Worm (Caenorhabditis elegans): ENCODE measurements around the gene C40H1.3.

DNA sequence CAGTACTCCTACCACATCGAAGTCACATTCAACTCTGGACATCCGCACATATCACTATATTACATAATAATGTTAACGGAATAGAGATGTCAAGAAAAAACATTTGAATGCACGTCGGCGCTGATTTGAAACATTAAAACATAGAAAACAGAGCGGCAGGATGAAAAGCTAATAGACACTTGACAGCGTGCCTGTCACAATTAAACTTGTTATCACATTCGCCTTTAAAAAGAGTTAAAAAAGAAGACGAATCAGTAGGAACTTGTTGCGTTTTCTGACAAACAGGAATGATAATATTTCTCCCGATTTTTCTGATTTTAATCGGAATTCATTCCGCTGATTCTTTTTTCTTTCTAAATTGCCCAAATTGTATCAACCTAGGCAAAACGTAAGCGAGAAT is 11.6 kb downstream of the C40H1.3 start:
- no peak for TF ChIP-seq med-1 (GFP tag; optimal IDR thresholded peaks at IDR 0.05; ENCODE audit: insufficient read depth)
- no peak for TF ChIP-seq ztf-29 (GFP tag; IDR thresholded peaks at IDR 0.05)
- no peak for TF ChIP-seq ref-1 (GFP tag; conservative IDR thresholded peaks at IDR 0.05)
- no peak for TF ChIP-seq flt-1 (GFP tag; IDR thresholded peaks at IDR 0.05)
- no peak for TF ChIP-seq cog-1 (tag; optimal IDR thresholded peaks at IDR 0.05)
- TF ChIP-seq klf-2 (GFP tag; conservative IDR thresholded peaks at IDR 0.05) = no peak
- no peak for TF ChIP-seq ztf-23 (GFP tag; IDR thresholded peaks at IDR 0.05)
- TF ChIP-seq T22C8.4 (GFP tag; IDR thresholded peaks at IDR 0.05) = no peak
- no peak for TF ChIP-seq tab-1 (GFP tag; IDR thresholded peaks at IDR 0.05)

All from whole organism, midembryonic.